Worm (Caenorhabditis elegans): ENCODE measurements around the gene T28A8.4.

The T28A8.4 gene

ce11 chrIII:13464493-13465362, 38.8 kb upstream of the T28A8.4 start, which contains the start of gene kel-3 (continued):
- TF ChIP-seq ztf-22 (GFP tag; optimal IDR thresholded peaks at IDR 0.05): peak; percentile 95
- peak; percentile 83 for TF ChIP-seq dox-1 (GFP tag; IDR thresholded peaks at IDR 0.05)
- peak; percentile 77 for TF ChIP-seq somi-1 (GFP tag; optimal IDR thresholded peaks at IDR 0.05)
- TF ChIP-seq F10E7.11 (tag; optimal IDR thresholded peaks at IDR 0.05): peak; percentile 97
- peak; percentile 25 for TF ChIP-seq K12H6.12 (tag; optimal IDR thresholded peaks at IDR 0.05)
- peak; percentile 75 for TF ChIP-seq mxl-1 (tag; optimal IDR thresholded peaks at IDR 0.05)
- peak; percentile 42 for TF ChIP-seq ccch-3 (GFP tag; optimal IDR thresholded peaks at IDR 0.05)
- peak; percentile 95 for TF ChIP-seq Y79H2A.3 (GFP tag; conservative IDR thresholded peaks at IDR 0.05)
- peak; percentile 96 for TF ChIP-seq ceh-79 (tag; optimal IDR thresholded peaks at IDR 0.05)
- TF ChIP-seq Y67H2A.10 (GFP tag; conservative IDR thresholded peaks at IDR 0.05): no peak
- peak; percentile 73 for TF ChIP-seq C06A6.2 (GFP tag; conservative IDR thresholded peaks at IDR 0.05)
- TF ChIP-seq snpc-1.1 (tag; optimal IDR thresholded peaks at IDR 0.05; ENCODE audit: insufficient read depth): peak; percentile 57
- peak; percentile 54 for TF ChIP-seq nhr-179 (tag; optimal IDR thresholded peaks at IDR 0.05)
- TF ChIP-seq dpff-1 (tag; optimal IDR thresholded peaks at IDR 0.05): peak; percentile 98
- TF ChIP-seq egl-18 (GFP tag; IDR thresholded peaks at IDR 0.05): 0 out of 2 replicates have a peak, but pooled peaks have one; percentile 73
- TF ChIP-seq B0336.3 (GFP tag; IDR thresholded peaks at IDR 0.05): peak; percentile 95
- peak; percentile 76 for TF ChIP-seq ceh-100 (GFP tag; IDR thresholded peaks at IDR 0.05)
- TF ChIP-seq snpc-3.4 (tag; optimal IDR thresholded peaks at IDR 0.05): peak; percentile 63
- TF ChIP-seq hlh-12 (tag; optimal IDR thresholded peaks at IDR 0.05): no peak
- TF ChIP-seq F33H1.4 (GFP tag; IDR thresholded peaks at IDR 0.05): peak; percentile 67
- peak; percentile 80 for TF ChIP-seq nhr-90 (tag; optimal IDR thresholded peaks at IDR 0.05)
- peak; percentile 39 for TF ChIP-seq F57A8.1 (GFP tag; optimal IDR thresholded peaks at IDR 0.05)

DNA sequence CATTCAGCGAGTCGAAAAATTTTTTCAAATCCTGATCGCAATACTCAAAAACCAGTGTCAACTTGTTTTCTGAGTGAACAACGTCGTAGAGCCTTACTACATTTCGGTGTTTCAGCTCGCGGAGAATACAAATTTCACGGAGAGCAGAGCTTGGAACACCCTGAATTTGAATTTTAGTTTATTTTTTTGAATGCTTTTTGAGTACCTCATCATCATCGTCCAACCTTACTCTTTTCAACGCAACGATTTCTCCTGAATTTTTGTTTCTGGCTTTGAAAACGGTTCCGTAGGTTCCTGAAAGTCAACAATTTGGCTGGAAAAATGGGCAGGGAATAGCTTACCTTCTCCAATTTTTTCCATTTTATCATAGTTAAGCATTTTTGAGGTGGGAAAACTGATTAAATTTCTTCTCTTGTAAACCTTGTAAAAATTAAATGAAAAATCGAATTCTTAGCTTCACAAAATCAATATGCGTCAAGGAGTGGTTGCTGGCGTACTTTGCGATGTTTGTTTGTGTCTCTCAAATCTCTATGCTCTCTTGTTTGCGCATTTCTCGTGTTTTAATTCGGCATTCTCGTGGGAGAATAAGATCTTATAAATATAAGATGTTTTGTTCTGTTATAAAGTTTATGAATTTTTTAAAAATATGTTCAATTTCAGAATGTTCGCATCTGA, 37.4 kb upstream of the T28A8.4 start, which contains the start of gene cdk-5:
Gene cdk-5, minus strand, starts transcription at position 425 of the 675 bp plus-strand sequence.
- TF ChIP-seq lsy-27 (tag; optimal IDR thresholded peaks at IDR 0.05; ENCODE audit: borderline replicate concordance, insufficient read depth): no peak
- TF ChIP-seq ceh-27 (GFP tag; optimal IDR thresholded peaks at IDR 0.05): peak; percentile 27
- peak; percentile 99 for TF ChIP-seq hmg-1.2 (GFP tag; IDR thresholded peaks at IDR 0.05)
- peak; percentile 30 for TF ChIP-seq gei-17 (GFP tag; optimal IDR thresholded peaks at IDR 0.05)
- peak; percentile 84 for TF ChIP-seq lin-54 (GFP tag; optimal IDR thresholded peaks at IDR 0.05)
- peak; percentile 24 for TF ChIP-seq snpc-1.3 (tag; optimal IDR thresholded peaks at IDR 0.05; ENCODE audit: insufficient read depth)
- peak; percentile 51 for TF ChIP-seq lsl-1 (GFP tag; optimal IDR thresholded peaks at IDR 0.05)
- TF ChIP-seq nfyb-1 (GFP tag; IDR thresholded peaks at IDR 0.05): peak; percentile 81
- no peak for TF ChIP-seq attf-6 (GFP tag; IDR thresholded peaks at IDR 0.05)
- peak; percentile 96 for TF ChIP-seq ztf-18 (tag; optimal IDR thresholded peaks at IDR 0.05)
- TF ChIP-seq B0019.2 (GFP tag; conservative IDR thresholded peaks at IDR 0.05): no peak
- peak; percentile 51; the same call in 1 of the 2 replicates for TF ChIP-seq B0336.3 (GFP tag; IDR thresholded peaks at IDR 0.05)
- peak; percentile 69 for TF ChIP-seq pha-4 (tag; optimal IDR thresholded peaks at IDR 0.05)
- peak; percentile 72; the same call in 1 of the 2 replicates for TF ChIP-seq D2030.7 (GFP tag; IDR thresholded peaks at IDR 0.05)
- peak; percentile 75 for TF ChIP-seq F33H1.4 (GFP tag; IDR thresholded peaks at IDR 0.05)
- TF ChIP-seq xnd-1 (tag; optimal IDR thresholded peaks at IDR 0.05): peak; percentile 33
- peak; percentile 4 for TF ChIP-seq efl-1 (GFP tag; optimal IDR thresholded peaks at IDR 0.05)
- TF ChIP-seq K11D2.4 (GFP tag; IDR thresholded peaks at IDR 0.05): peak; percentile 69
- TF ChIP-seq madf-6 (GFP tag; IDR thresholded peaks at IDR 0.05): peak; percentile 66
- TF ChIP-seq hrde-1 (tag; optimal IDR thresholded peaks at IDR 0.05; ENCODE audit: borderline replicate concordance): no peak
- TF ChIP-seq tbp1 (GFP tag; optimal IDR thresholded peaks at IDR 0.05): peak; percentile 51
- TF ChIP-seq hsf-1 (GFP tag; IDR thresholded peaks at IDR 0.05): peak; percentile 76
- TF ChIP-seq tlf-1 (GFP tag; optimal IDR thresholded peaks at IDR 0.05): peak; percentile 68
- peak in 1 of 2 experiments; percentile 46 for TF ChIP-seq let-607 (tag; optimal IDR thresholded peaks at IDR 0.05)
